1 fruit fly cellular context compared by ENCODE assay signal in the genomic region with DNA sequence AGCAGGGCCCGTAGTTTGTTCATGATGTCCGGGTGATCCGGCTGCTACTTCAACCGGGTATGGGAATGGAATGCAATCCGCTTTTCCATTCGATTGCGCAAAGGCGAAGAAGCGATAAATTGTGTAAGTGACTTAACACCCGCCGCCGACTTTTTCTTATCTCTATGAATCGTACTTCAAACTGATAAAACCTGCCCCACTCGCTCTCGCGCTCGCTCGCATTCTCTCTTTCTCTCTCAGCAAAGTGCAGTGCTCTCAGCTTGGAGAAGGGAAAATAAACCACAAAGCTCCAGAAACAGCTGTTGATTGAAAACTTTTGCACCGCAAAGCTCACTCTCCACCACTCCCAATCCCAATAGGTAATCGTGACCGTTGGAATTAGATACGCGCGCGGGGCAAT.
TF ChIP-seq lines count a peak whose summit lies in the region.

No protein-coding gene starts in this region.

TF ChIP-seq in whole organism, embryonic, 481 proteins besides CTCF, POLR2A, EP300 and RAD21 (continued from another document):
- TF ChIP-seq CG1602 (GFP tag; optimal IDR thresholded peaks at IDR 0.05; lab: Kevin White, UChicago) (no peak), hth (optimal IDR thresholded peaks at IDR 0.05; lab: Kevin White, UChicago) (no peak), trh (GFP tag; optimal IDR thresholded peaks at IDR 0.05; lab: Kevin White, UChicago) (no peak), her (GFP tag; optimal IDR thresholded peaks at IDR 0.05; lab: Kevin White, UChicago) (no peak), CG34224 (GFP tag; IDR thresholded peaks at IDR 0.05; lab: Robert Waterston, UW; ENCODE audit: partially characterized antibody) (peak; percentile 42; the same call in 1 of the 3 replicates), gt (GFP tag; IDR thresholded peaks at IDR 0.05; lab: Robert Waterston, UW) (no peak), zen2 (GFP tag; IDR thresholded peaks at IDR 0.05; lab: Robert Waterston, UW; ENCODE audit: partially characterized antibody) (peak; percentile 61; the same call in 2 of the 3 replicates), gfzf (GFP tag; optimal IDR thresholded peaks at IDR 0.05; lab: Kevin White, UChicago) (no peak), CG2889 (GFP tag; IDR thresholded peaks at IDR 0.05; lab: Robert Waterston, UW) (no peak), amos (GFP tag; IDR thresholded peaks at IDR 0.05; lab: Robert Waterston, UW; ENCODE audit: partially characterized antibody) (no peak), Atf6 (GFP tag; IDR thresholded peaks at IDR 0.05; lab: Robert Waterston, UW) (no peak), pfk (GFP tag; optimal IDR thresholded peaks at IDR 0.05; lab: Kevin White, UChicago) (no peak), Sin3A (optimal IDR thresholded peaks at IDR 0.05; lab: Kevin White, UChicago) (no peak)
